Fruit fly (Drosophila melanogaster) whole organism, embryonic: ENCODE data around the gene CLS.

ENCODE experiments used
- ATbp ChIP-seq: fragments of 200-800 bp; sonication (Bioruptor generic); optimal IDR thresholded peaks from 2 replicates; lab custom pipeline; 2017; ENCODE audit warnings: missing biosample characterization, mild to moderate bottlenecking, missing genetic modification characterization, missing genetic modification reagents
- Ada2b ChIP-seq: fragments of 200-800 bp; sonication (Bioruptor generic); IDR thresholded peaks from 2 replicates; pipeline ENCODE4 v1.3.6; 2022; ENCODE audit warnings: missing biosample characterization, missing genetic modification characterization
- CG10147 ChIP-seq: fragments of 200-800 bp; sonication (Bioruptor generic); optimal IDR thresholded peaks from 2 replicates; lab custom pipeline; 2019; ENCODE audit warnings: missing biosample characterization, mild to moderate bottlenecking, missing genetic modification characterization, moderate library complexity
- CG10565 ChIP-seq: fragments of 200-800 bp; sonication (Bioruptor generic); optimal IDR thresholded peaks from 3 replicates; lab custom pipeline; 2016; ENCODE audit warnings: missing biosample characterization, mild to moderate bottlenecking, missing genetic modification characterization
- CG11696 ChIP-seq: fragments of 200-800 bp; sonication (Bioruptor generic); IDR thresholded peaks from 2 replicates; pipeline ENCODE4 v1.3.6; 2022; ENCODE audit warnings: missing biosample characterization, missing genetic modification characterization
- CG12104 ChIP-seq: fragments of 200-800 bp; sonication (Bioruptor generic); optimal IDR thresholded peaks from 3 replicates; lab custom pipeline; 2016; ENCODE audit warnings: missing biosample characterization, missing genetic modification characterization
- CG2678 ChIP-seq: fragments of 200-800 bp; sonication (Bioruptor generic); optimal IDR thresholded peaks from 3 replicates; lab custom pipeline; 2019; ENCODE audit warnings: missing biosample characterization, mild to moderate bottlenecking, missing genetic modification characterization, moderate library complexity
- CG31441 ChIP-seq: fragments of 200-800 bp; sonication (Bioruptor generic); IDR thresholded peaks from 2 replicates; pipeline ENCODE4 v1.3.6; 2022; ENCODE audit warnings: missing biosample characterization, missing genetic modification characterization
- CG32772 ChIP-seq: fragments of 200-800 bp; sonication (Bioruptor generic); IDR thresholded peaks from 2 replicates; pipeline ENCODE4 v1.3.6; 2022; ENCODE audit warnings: missing biosample characterization, missing genetic modification characterization
- CG4820 ChIP-seq: fragments of 200-800 bp; sonication (Bioruptor generic); optimal IDR thresholded peaks from 3 replicates; lab custom pipeline; 2016; ENCODE audit warnings: missing biosample characterization, missing genetic modification characterization
- CG4854 ChIP-seq: fragments of 200-800 bp; sonication (Bioruptor generic); optimal IDR thresholded peaks from 2 replicates; lab custom pipeline; 2016; ENCODE audit warnings: missing biosample characterization, missing genetic modification characterization, inconsistent platforms
- CG6765 ChIP-seq: fragments of 200-800 bp; sonication (Bioruptor generic); optimal IDR thresholded peaks from 3 replicates; lab custom pipeline; 2017; ENCODE audit warnings: missing biosample characterization, mild to moderate bottlenecking, missing genetic modification characterization
- CG9932 ChIP-seq: fragments of 200-800 bp; sonication (Bioruptor generic); IDR thresholded peaks from 2 replicates; pipeline ENCODE4 v1.3.6; 2022; ENCODE audit warnings: missing biosample characterization, missing genetic modification characterization
- Camta ChIP-seq: fragments of 200-800 bp; sonication (Bioruptor generic); optimal IDR thresholded peaks from 2 replicates; lab custom pipeline; 2016; ENCODE audit warnings: missing biosample characterization, missing genetic modification characterization
- D ChIP-seq, 2 experiments: fragments of 200-800 bp in 1 of 2; fragments of >200 bp in 1 of 2; sonication (Bioruptor generic) in 1 of 2; optimal IDR thresholded peaks; 2 replicates in 1 of 2; 3 replicates in 1 of 2; lab custom pipeline; 2017; ENCODE audit warnings: mild to moderate bottlenecking in 1 of 2, missing biosample characterization in 1 of 2, missing genetic modification characterization in 1 of 2, missing genetic modification reagents in 1 of 2
- Dll ChIP-seq: fragments of 200-800 bp; sonication (Bioruptor generic); IDR thresholded peaks from 4 replicates; pipeline ENCODE4 v1.3.6; 2022; ENCODE audit warnings: missing biosample characterization, missing genetic modification characterization; ENCODE audit not compliant: partially characterized antibody
- Drgx ChIP-seq: fragments of 200-800 bp; sonication (Bioruptor generic); IDR thresholded peaks from 2 replicates; pipeline ENCODE4 v1.3.6; 2022; ENCODE audit warnings: missing biosample characterization, missing genetic modification characterization
- GATAe ChIP-seq: fragments of 200-800 bp; sonication (Bioruptor generic); conservative IDR thresholded peaks from 2 replicates; pipeline ENCODE4 v1.3.6; 2022; ENCODE audit warnings: missing biosample characterization, missing genetic modification characterization
- Gsc ChIP-seq: fragments of 200-800 bp; sonication (Bioruptor generic); IDR thresholded peaks from 2 replicates; pipeline ENCODE4 v1.3.6; 2022; ENCODE audit warnings: missing biosample characterization, missing genetic modification characterization
- HLHmδ ChIP-seq: fragments of 200-800 bp; sonication (Bioruptor generic); optimal IDR thresholded peaks from 2 replicates; lab custom pipeline; 2018; ENCODE audit warnings: missing biosample characterization, mild to moderate bottlenecking, missing genetic modification characterization, moderate library complexity
- Hand ChIP-seq: fragments of 200-800 bp; sonication (Bioruptor generic); optimal IDR thresholded peaks from 2 replicates; lab custom pipeline; 2017; ENCODE audit warnings: mild to moderate bottlenecking, missing biosample characterization, missing genetic modification reagents, missing genetic modification characterization
- Hey ChIP-seq: fragments of 200-800 bp; sonication (Bioruptor generic); optimal IDR thresholded peaks from 3 replicates; lab custom pipeline; 2018; ENCODE audit warnings: missing biosample characterization, mild to moderate bottlenecking, missing genetic modification characterization
- HmgD ChIP-seq: fragments of 200-800 bp; sonication (Bioruptor generic); optimal IDR thresholded peaks from 3 replicates; lab custom pipeline; 2016; ENCODE audit warnings: missing biosample characterization, missing genetic modification characterization
- Hmx ChIP-seq: fragments of 200-800 bp; sonication (Bioruptor generic); optimal IDR thresholded peaks from 2 replicates; lab custom pipeline; 2016; ENCODE audit warnings: missing biosample characterization, missing genetic modification characterization
- MTF-1 ChIP-seq: fragments of 200-800 bp; sonication (Bioruptor generic); optimal IDR thresholded peaks from 2 replicates; lab custom pipeline; 2018; ENCODE audit warnings: missing biosample characterization, mild to moderate bottlenecking, missing genetic modification characterization, borderline replicate concordance
- Rfx ChIP-seq: fragments of 200-800 bp; sonication (Bioruptor generic); IDR thresholded peaks from 2 replicates; pipeline ENCODE4 v1.3.6; 2022; ENCODE audit warnings: missing biosample characterization, missing genetic modification characterization
- Six4 ChIP-seq: fragments of 200-800 bp; sonication (Bioruptor generic); optimal IDR thresholded peaks from 2 replicates; lab custom pipeline; 2016; ENCODE audit warnings: missing biosample characterization, missing genetic modification characterization
- Trl ChIP-seq, 3 experiments: fragments of >200 bp in 2 of 3; fragments of 200-800 bp in 1 of 3; sonication (Bioruptor generic) in 1 of 3; optimal IDR thresholded peaks; 2 replicates in 1 of 3; 3 replicates in 2 of 3; lab custom pipeline; 2016 to 2017; ENCODE audit warnings: missing biosample characterization in 1 of 3, missing genetic modification characterization in 1 of 3
- Xbp1 ChIP-seq: fragments of 200-800 bp; sonication (Bioruptor generic); optimal IDR thresholded peaks from 3 replicates; lab custom pipeline; 2016; ENCODE audit warnings: missing biosample characterization, mild to moderate bottlenecking, missing genetic modification characterization
- YL-1 ChIP-seq: fragments of 200-800 bp; sonication (Bioruptor generic); optimal IDR thresholded peaks from 3 replicates; lab custom pipeline; 2017; ENCODE audit warnings: missing biosample characterization, mild to moderate bottlenecking, missing genetic modification characterization
- ase ChIP-seq: fragments of 200-800 bp; sonication (Bioruptor generic); IDR thresholded peaks from 3 replicates; pipeline ENCODE4 v1.3.6; 2022; ENCODE audit warnings: missing biosample characterization, missing genetic modification characterization
- cad ChIP-seq: fragments of >200 bp; optimal IDR thresholded peaks from 2 replicates; lab custom pipeline; 2017; ENCODE audit warnings: missing biosample characterization, missing genetic modification characterization
- cato ChIP-seq: fragments of 200-800 bp; sonication (Bioruptor generic); optimal IDR thresholded peaks from 2 replicates; lab custom pipeline; 2016; ENCODE audit warnings: missing biosample characterization, missing genetic modification characterization, borderline replicate concordance
- cg ChIP-seq: fragments of 200-800 bp; sonication (Bioruptor generic); optimal IDR thresholded peaks from 3 replicates; lab custom pipeline; 2019; ENCODE audit warnings: missing biosample characterization, mild to moderate bottlenecking, missing genetic modification characterization, moderate library complexity
- chif ChIP-seq, 2 experiments: fragments of 200-800 bp; sonication (Bioruptor generic); optimal IDR thresholded peaks; 3 replicates each; lab custom pipeline; 2016; ENCODE audit warnings: missing biosample characterization in 2 of 2, missing genetic modification characterization in 2 of 2
- croc ChIP-seq: fragments of 200-800 bp; sonication (Bioruptor generic); conservative IDR thresholded peaks from 3 replicates; pipeline ENCODE4 v1.3.6; 2022; ENCODE audit warnings: missing biosample characterization, missing genetic modification characterization
- cwo ChIP-seq: fragments of 200-800 bp; sonication (Bioruptor generic); optimal IDR thresholded peaks from 3 replicates; lab custom pipeline; 2017; ENCODE audit warnings: missing biosample characterization, missing genetic modification characterization, mild to moderate bottlenecking, moderate library complexity, missing genetic modification reagents
- dan ChIP-seq: fragments of 200-800 bp; sonication (Bioruptor generic); IDR thresholded peaks from 2 replicates; pipeline ENCODE4 v1.3.6; 2022; ENCODE audit warnings: missing biosample characterization, missing genetic modification characterization
- dati ChIP-seq: fragments of 200-800 bp; sonication (Bioruptor generic); IDR thresholded peaks from 2 replicates; pipeline ENCODE4 v1.3.6; 2022; ENCODE audit warnings: missing biosample characterization, missing genetic modification characterization
- fd96Cb ChIP-seq: fragments of 200-800 bp; sonication (Bioruptor generic); optimal IDR thresholded peaks from 2 replicates; lab custom pipeline; 2018; ENCODE audit warnings: missing biosample characterization, mild to moderate bottlenecking, missing genetic modification characterization, moderate library complexity
- h ChIP-seq: fragments of >200 bp; optimal IDR thresholded peaks from 2 replicates; lab custom pipeline; 2017
- ind ChIP-seq: fragments of 200-800 bp; sonication (Bioruptor generic); optimal IDR thresholded peaks from 3 replicates; lab custom pipeline; 2016; ENCODE audit warnings: missing biosample characterization, missing genetic modification characterization
- knrl ChIP-seq: fragments of 200-800 bp; sonication (Bioruptor generic); IDR thresholded peaks from 3 replicates; pipeline ENCODE4 v1.3.6; 2022; ENCODE audit warnings: missing biosample characterization, missing genetic modification characterization; ENCODE audit not compliant: partially characterized antibody
- maf-S ChIP-seq: fragments of 200-800 bp; sonication (Bioruptor generic); optimal IDR thresholded peaks from 2 replicates; lab custom pipeline; 2016; ENCODE audit warnings: missing biosample characterization, missing genetic modification characterization
- sim ChIP-seq: fragments of 200-800 bp; sonication (Bioruptor generic); IDR thresholded peaks from 2 replicates; pipeline ENCODE4 v1.3.6; 2022; ENCODE audit warnings: missing biosample characterization, missing genetic modification characterization
- slbo ChIP-seq: fragments of 200-800 bp; sonication (Bioruptor generic); IDR thresholded peaks from 2 replicates; pipeline ENCODE4 v1.3.6; 2022; ENCODE audit warnings: missing biosample characterization, missing genetic modification characterization
- tgo ChIP-seq: fragments of 200-800 bp; sonication (Bioruptor generic); IDR thresholded peaks from 3 replicates; pipeline ENCODE4 v1.3.6; 2022; ENCODE audit warnings: missing biosample characterization, missing genetic modification characterization
- twi ChIP-seq: fragments of 200-800 bp; optimal IDR thresholded peaks from 2 replicates; lab custom pipeline; 2019; ENCODE audit warnings: missing biosample characterization, mild to moderate bottlenecking, missing genetic modification characterization, moderate library complexity
- unc-4 ChIP-seq: fragments of 200-800 bp; sonication (Bioruptor generic); IDR thresholded peaks from 2 replicates; pipeline ENCODE4 v1.3.6; 2022; ENCODE audit warnings: missing biosample characterization, missing genetic modification characterization; ENCODE audit not compliant: partially characterized antibody

CLS gene

dm6 chr3R:25647577-25648257 is 39.5 kb downstream of the CLS start (continued):
- TF ChIP-seq ind (GFP tag; lab: Kevin White, UChicago) (no peak), cg (GFP tag; lab: Kevin White, UChicago) (peak; percentile 87), slbo (GFP tag; lab: Robert Waterston, UW) (no peak), CG9932 (GFP tag; lab: Robert Waterston, UW) (no peak), Drgx (GFP tag; lab: Robert Waterston, UW) (peak; percentile 66), croc (GFP tag; lab: Robert Waterston, UW) (no peak), Trl (optimal IDR thresholded peaks at IDR 0.05; lab: Kevin White, UChicago) (no peak), Trl (GFP tag; optimal IDR thresholded peaks at IDR 0.05; lab: Kevin White, UChicago) (peak; percentile 51), Gsc (no peak), Camta (GFP tag; lab: Kevin White, UChicago) (no peak), CG10147 (GFP tag; lab: Kevin White, UChicago) (no peak), HLHmδ (no peak), CG32772 (GFP tag; lab: Robert Waterston, UW) (peak; percentile 58; the same call in 1 of the 2 replicates), Hey (tag; lab: Kevin White, UChicago) (no peak), MTF-1 (GFP tag; lab: Kevin White, UChicago) (peak; percentile 28), GATAe (GFP tag; lab: Robert Waterston, UW) (no peak), Rfx (GFP tag; lab: Robert Waterston, UW) (no peak), CG4854 (GFP tag; lab: Kevin White, UChicago) (no peak), CG4820 (GFP tag; lab: Kevin White, UChicago) (no peak), knrl (GFP tag; lab: Robert Waterston, UW) (peak; percentile 63), h (lab: Kevin White, UChicago) (no peak), chif (GFP tag; optimal IDR thresholded peaks at IDR 0.05; lab: Kevin White, UChicago) (no peak), cato (GFP tag; lab: Kevin White, UChicago) (no peak), ATbp (peak; percentile 37), Hmx (no peak), tgo (GFP tag; lab: Robert Waterston, UW) (peak; percentile 28; the same call in 1 of the 3 replicates), cwo (no peak), Hand (GFP tag; lab: Kevin White, UChicago) (no peak), dan (GFP tag; lab: Robert Waterston, UW) (no peak), Xbp1 (GFP tag; lab: Kevin White, UChicago) (peak; percentile 10), Ada2b (no peak), CG6765 (GFP tag; lab: Kevin White, UChicago) (peak; percentile 22), CG10565 (GFP tag; lab: Kevin White, UChicago) (no peak), CG2678 (tag; lab: Kevin White, UChicago) (no peak), dati (no peak), fd96Cb (tag; lab: Kevin White, UChicago) (no peak), maf-S (GFP tag; lab: Kevin White, UChicago) (no peak), Six4 (GFP tag; lab: Kevin White, UChicago) (no peak), cad (GFP tag; lab: Kevin White, UChicago) (peak; percentile 66), unc-4 (GFP tag; lab: Robert Waterston, UW) (peak; percentile 25; the same call in 1 of the 2 replicates), HmgD (GFP tag; lab: Kevin White, UChicago) (peak; percentile 51), ase (GFP tag; lab: Robert Waterston, UW) (no peak), YL-1 (GFP tag; lab: Kevin White, UChicago) (peak; percentile 42), CG31441 (no peak), CG11696 (GFP tag; lab: Robert Waterston, UW) (peak; percentile 94), Dll (peak; percentile 68), D (optimal IDR thresholded peaks at IDR 0.05; lab: Kevin White, UChicago) (no peak), D (GFP tag; optimal IDR thresholded peaks at IDR 0.05; lab: Kevin White, UChicago) (no peak), sim (GFP tag; lab: Robert Waterston, UW) (no peak), twi (tag; lab: Kevin White, UChicago) (no peak), CG12104 (GFP tag; lab: Kevin White, UChicago) (no peak)
